Worm (Caenorhabditis elegans) whole organism, L3 larva: ENCODE results near the gene C54D1.7.

Source experiments
- aly-2 ChIP-seq: fragments of 150-350 bp; optimal IDR thresholded peaks from 2 replicates; lab custom pipeline; 2014; ENCODE audit warnings: missing biosample characterization, missing genetic modification characterization
- egl-27 ChIP-seq: sonication (generic microtip); optimal IDR thresholded peaks from 4 replicates; lab custom pipeline; 2017; ENCODE audit warnings: missing biosample characterization, missing genetic modification reagents, missing genetic modification characterization
- lin-39 ChIP-seq: fragments of 150-350 bp; optimal IDR thresholded peaks from 2 replicates; lab custom pipeline; 2018; ENCODE audit warnings: missing biosample characterization, missing genetic modification reagents, missing genetic modification characterization
- zag-1 ChIP-seq: fragments of 150-350 bp; optimal IDR thresholded peaks from 2 replicates; lab custom pipeline; 2014; ENCODE audit warnings: missing biosample characterization, missing genetic modification characterization

DNA sequence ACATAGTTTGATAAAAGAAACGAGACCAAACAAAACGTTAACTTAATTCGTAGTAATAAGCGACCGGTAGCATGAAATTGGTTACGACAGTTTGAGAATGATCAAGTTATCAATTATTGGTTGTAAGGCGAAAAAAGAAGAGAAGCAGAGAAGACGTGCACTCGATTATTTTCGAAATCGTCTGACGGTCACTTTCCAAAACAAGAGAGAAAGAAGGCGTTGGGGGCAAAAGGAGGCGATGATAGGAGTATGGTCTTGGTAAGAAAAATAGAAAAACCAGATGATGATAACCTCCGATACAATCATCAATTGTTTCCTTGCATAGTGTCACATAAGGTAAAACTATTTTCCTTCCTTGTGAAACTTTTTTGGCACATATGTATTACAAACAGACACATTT is 1.6 kb upstream of the C54D1.7 start:
- no peak for TF ChIP-seq aly-2 (tag; lab: Kevin White, UChicago)
- no peak for TF ChIP-seq lin-39 (tag; lab: Kevin White, UChicago)
- no peak for TF ChIP-seq zag-1 (tag; lab: Kevin White, UChicago)
- no peak for TF ChIP-seq egl-27 (tag; lab: Kevin White, UChicago)
